ENCODE assay signal across 1 fruit fly cellular context in the genomic region with DNA sequence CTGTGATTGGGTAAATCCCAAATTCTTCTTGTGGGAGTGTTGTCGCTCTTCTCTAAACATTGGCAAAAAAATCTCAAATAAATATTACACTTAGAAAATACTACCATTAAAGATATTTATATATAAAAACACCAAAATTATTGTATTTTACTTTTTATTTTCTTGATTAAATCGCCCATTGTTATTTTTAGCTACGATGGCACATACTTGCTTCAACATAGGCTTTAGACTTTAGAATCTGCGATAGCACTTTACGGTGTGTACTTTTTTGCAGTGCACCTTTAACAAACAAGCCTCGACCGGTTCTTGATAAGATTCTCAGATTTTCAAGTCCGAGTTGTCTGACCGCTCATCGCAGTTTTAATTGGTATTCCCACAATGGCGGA.
TF ChIP-seq lines count a peak whose summit lies in the region.

A gene (plus strand): TSS at position 374 of the 386 bp plus-strand sequence.

TF ChIP-seq in whole organism, embryonic, 481 proteins besides CTCF, POLR2A, EP300 and RAD21 (continued from another document):
- TF ChIP-seq NC2β (GFP tag; optimal IDR thresholded peaks at IDR 0.05; lab: Kevin White, UChicago) (no peak), phol (tag; optimal IDR thresholded peaks at IDR 0.05; lab: Kevin White, UChicago) (peak; percentile 39), CG32767 (GFP tag; IDR thresholded peaks at IDR 0.05; lab: Robert Waterston, UW) (no peak), CG3726 (GFP tag; IDR thresholded peaks at IDR 0.05; lab: Robert Waterston, UW) (no peak), yki (optimal IDR thresholded peaks at IDR 0.05; lab: Kevin White, UChicago) (no peak), tio (GFP tag; optimal IDR thresholded peaks at IDR 0.05; lab: Kevin White, UChicago) (peak; percentile 38), Max (GFP tag; optimal IDR thresholded peaks at IDR 0.05; lab: Kevin White, UChicago) (peak; percentile 85), da (GFP tag; optimal IDR thresholded peaks at IDR 0.05; lab: Kevin White, UChicago) (no peak), Elba2 (GFP tag; optimal IDR thresholded peaks at IDR 0.05; lab: Kevin White, UChicago) (no peak), gt (GFP tag; IDR thresholded peaks at IDR 0.05; lab: Robert Waterston, UW) (no peak), CG13287 (GFP tag; IDR thresholded peaks at IDR 0.05; lab: Robert Waterston, UW; ENCODE audit: partially characterized antibody) (no peak), chm (GFP tag; IDR thresholded peaks at IDR 0.05; lab: Robert Waterston, UW) (no peak), tll (GFP tag; optimal IDR thresholded peaks at IDR 0.05; lab: Kevin White, UChicago) (peak in 1 of 2 experiments; percentile 1), CG31365 (tag; optimal IDR thresholded peaks at IDR 0.05; lab: Kevin White, UChicago) (peak; percentile 19), insv (GFP tag; optimal IDR thresholded peaks at IDR 0.05; lab: Kevin White, UChicago) (no peak), sens-2 (GFP tag; IDR thresholded peaks at IDR 0.05; lab: Robert Waterston, UW) (no peak), CG14860 (GFP tag; IDR thresholded peaks at IDR 0.05; lab: Robert Waterston, UW; ENCODE audit: partially characterized antibody) (no peak), CG15601 (tag; optimal IDR thresholded peaks at IDR 0.05; lab: Kevin White, UChicago) (peak; percentile 60), CG8765 (GFP tag; IDR thresholded peaks at IDR 0.05; lab: Robert Waterston, UW) (no peak), dysf (GFP tag; IDR thresholded peaks at IDR 0.05; lab: Robert Waterston, UW) (peak; percentile 68), CG12744 (GFP tag; optimal IDR thresholded peaks at IDR 0.05; lab: Kevin White, UChicago) (no peak), nmo (GFP tag; optimal IDR thresholded peaks at IDR 0.05; lab: Kevin White, UChicago) (peak; percentile 50), CG17912 (GFP tag; optimal IDR thresholded peaks at IDR 0.05; lab: Kevin White, UChicago) (no peak), ro (GFP tag; IDR thresholded peaks at IDR 0.05; lab: Robert Waterston, UW) (no peak), h (optimal IDR thresholded peaks at IDR 0.05; lab: Kevin White, UChicago) (no peak), dmrt99B (tag; optimal IDR thresholded peaks at IDR 0.05; lab: Kevin White, UChicago) (peak; percentile 70), HLHmδ (GFP tag; optimal IDR thresholded peaks at IDR 0.05; lab: Kevin White, UChicago) (no peak), pum (GFP tag; optimal IDR thresholded peaks at IDR 0.05; lab: Kevin White, UChicago) (no peak), Hand (GFP tag; optimal IDR thresholded peaks at IDR 0.05; lab: Kevin White, UChicago) (no peak), B-H2 (GFP tag; optimal IDR thresholded peaks at IDR 0.05; lab: Kevin White, UChicago) (peak; percentile 29), CG34376 (GFP tag; optimal IDR thresholded peaks at IDR 0.05; lab: Kevin White, UChicago) (peak; percentile 80), dimm (GFP tag; IDR thresholded peaks at IDR 0.05; lab: Robert Waterston, UW) (no peak), CG12071 (GFP tag; optimal IDR thresholded peaks at IDR 0.05; lab: Kevin White, UChicago) (peak; percentile 63), CG5180 (GFP tag; optimal IDR thresholded peaks at IDR 0.05; lab: Kevin White, UChicago) (no peak), Ptx1 (GFP tag; IDR thresholded peaks at IDR 0.05; lab: Robert Waterston, UW) (peak; percentile 48), sd (tag; optimal IDR thresholded peaks at IDR 0.05; lab: Kevin White, UChicago) (no peak), Trl (optimal IDR thresholded peaks at IDR 0.05; lab: Kevin White, UChicago) (no peak), Trl (GFP tag; optimal IDR thresholded peaks at IDR 0.05; lab: Kevin White, UChicago) (peak; percentile 30), Eip74EF (GFP tag; optimal IDR thresholded peaks at IDR 0.05; lab: Kevin White, UChicago) (no peak), CG4707 (GFP tag; optimal IDR thresholded peaks at IDR 0.05; lab: Kevin White, UChicago) (no peak), CG1024 (GFP tag; IDR thresholded peaks at IDR 0.05; lab: Robert Waterston, UW) (0 out of 2 replicates have a peak, but pooled peaks have one; percentile 25), CG9437 (GFP tag; optimal IDR thresholded peaks at IDR 0.05; lab: Kevin White, UChicago) (no peak), Scr (GFP tag; IDR thresholded peaks at IDR 0.05; lab: Robert Waterston, UW; ENCODE audit: partially characterized antibody) (no peak), CG42726 (GFP tag; IDR thresholded peaks at IDR 0.05; lab: Robert Waterston, UW; ENCODE audit: partially characterized antibody) (no peak), vfl (GFP tag; optimal IDR thresholded peaks at IDR 0.05; lab: Kevin White, UChicago) (no peak), CG15073 (GFP tag; optimal IDR thresholded peaks at IDR 0.05; lab: Kevin White, UChicago) (no peak), D19A (tag; optimal IDR thresholded peaks at IDR 0.05; lab: Kevin White, UChicago) (peak; percentile 33), Sry-β (GFP tag; optimal IDR thresholded peaks at IDR 0.05; lab: Kevin White, UChicago) (peak; percentile 11), CG14441 (GFP tag; IDR thresholded peaks at IDR 0.05; lab: Robert Waterston, UW) (peak; percentile 47; the same call in 1 of the 2 replicates), sob (GFP tag; IDR thresholded peaks at IDR 0.05; lab: Robert Waterston, UW) (no peak), ATbp (GFP tag; optimal IDR thresholded peaks at IDR 0.05; lab: Kevin White, UChicago) (no peak), CG4854 (GFP tag; optimal IDR thresholded peaks at IDR 0.05; lab: Kevin White, UChicago) (peak; percentile 67), NfI (GFP tag; optimal IDR thresholded peaks at IDR 0.05; lab: Kevin White, UChicago) (peak; percentile 16), CG3065 (GFP tag; optimal IDR thresholded peaks at IDR 0.05; lab: Kevin White, UChicago) (no peak), Atf6 (GFP tag; IDR thresholded peaks at IDR 0.05; lab: Robert Waterston, UW) (peak; percentile 53; the same call in 1 of the 2 replicates), CG13624 (GFP tag; optimal IDR thresholded peaks at IDR 0.05; lab: Kevin White, UChicago) (peak; percentile 16), hth (optimal IDR thresholded peaks at IDR 0.05; lab: Kevin White, UChicago) (no peak), CG31388 (GFP tag; optimal IDR thresholded peaks at IDR 0.05; lab: Kevin White, UChicago) (no peak), Hr3 (GFP tag; optimal IDR thresholded peaks at IDR 0.05; lab: Kevin White, UChicago) (peak; percentile 5), CG4360 (GFP tag; IDR thresholded peaks at IDR 0.05; lab: Robert Waterston, UW) (no peak), Fer2 (tag; optimal IDR thresholded peaks at IDR 0.05; lab: Kevin White, UChicago) (peak; percentile 34), jing (GFP tag; optimal IDR thresholded peaks at IDR 0.05; lab: Kevin White, UChicago) (no peak), HLH4C (GFP tag; IDR thresholded peaks at IDR 0.05; lab: Robert Waterston, UW; ENCODE audit: partially characterized antibody) (no peak), Nf-YB (GFP tag; optimal IDR thresholded peaks at IDR 0.05; lab: Kevin White, UChicago) (peak; percentile 51), CHES-1-like (GFP tag; optimal IDR thresholded peaks at IDR 0.05; lab: Kevin White, UChicago) (no peak), Ada2b (GFP tag; IDR thresholded peaks at IDR 0.05; lab: Robert Waterston, UW) (peak; percentile 69), CG16815 (GFP tag; optimal IDR thresholded peaks at IDR 0.05; lab: Kevin White, UChicago) (peak; percentile 49), CG8478 (optimal IDR thresholded peaks at IDR 0.05; lab: Kevin White, UChicago) (no peak), crp (GFP tag; optimal IDR thresholded peaks at IDR 0.05; lab: Kevin White, UChicago) (no peak)
